Fruit fly (Drosophila melanogaster): ENCODE data around the gene hng3.

The hng3 gene

dm6 chr3L:755259-755658 is at the start of gene hng3:
Gene hng3, minus strand, starts transcription at chr3L:755489.
- no peak for TF ChIP-seq CG10669 (GFP tag; optimal IDR thresholded peaks at IDR 0.05)
- peak; percentile 46 for TF ChIP-seq Hr4 (GFP tag; optimal IDR thresholded peaks at IDR 0.05)
- peak; percentile 6 for TF ChIP-seq acj6 (GFP tag; optimal IDR thresholded peaks at IDR 0.05)
- TF ChIP-seq eg (GFP tag; IDR thresholded peaks at IDR 0.05), result peak; percentile 36; the same call in 1 of the 3 replicates
- peak; percentile 36 for TF ChIP-seq CG32006 (GFP tag; optimal IDR thresholded peaks at IDR 0.05)
- peak; percentile 37 for TF ChIP-seq CG4318 (GFP tag; optimal IDR thresholded peaks at IDR 0.05)
- no peak for TF ChIP-seq CG34406 (GFP tag; optimal IDR thresholded peaks at IDR 0.05)
- peak; percentile 3 for TF ChIP-seq CG6276 (GFP tag; optimal IDR thresholded peaks at IDR 0.05)

dm6 chr3L:804557-805260 is 49.4 kb upstream of the hng3 start:
- TF ChIP-seq CG16779 (tag; optimal IDR thresholded peaks at IDR 0.05) (no peak), Ets96B (tag; optimal IDR thresholded peaks at IDR 0.05) (peak; percentile 43), Lpt (GFP tag; optimal IDR thresholded peaks at IDR 0.05) (no peak), Sox102F (GFP tag; optimal IDR thresholded peaks at IDR 0.05) (peak; percentile 65), svp (GFP tag) (peak; percentile 79), CG8119 (GFP tag; IDR thresholded peaks at IDR 0.05) (0 out of 3 replicates have a peak, but pooled peaks have one; percentile 31), lz (GFP tag; optimal IDR thresholded peaks at IDR 0.05) (peak; percentile 45), fd59A (GFP tag; optimal IDR thresholded peaks at IDR 0.05) (no peak), OdsH (GFP tag; optimal IDR thresholded peaks at IDR 0.05) (peak; percentile 37), spab (GFP tag; optimal IDR thresholded peaks at IDR 0.05) (peak; percentile 23), Met (GFP tag; optimal IDR thresholded peaks at IDR 0.05) (peak; percentile 61), fd85E (GFP tag; optimal IDR thresholded peaks at IDR 0.05) (no peak), CG6792 (GFP tag; optimal IDR thresholded peaks at IDR 0.05) (peak; percentile 42), cyc (GFP tag; optimal IDR thresholded peaks at IDR 0.05) (no peak), CG11294 (GFP tag; IDR thresholded peaks at IDR 0.05) (no peak), CG7368 (GFP tag; optimal IDR thresholded peaks at IDR 0.05) (peak; percentile 18), CG6854 (GFP tag; optimal IDR thresholded peaks at IDR 0.05) (no peak), Hr38 (GFP tag; optimal IDR thresholded peaks at IDR 0.05) (no peak), ss (GFP tag; optimal IDR thresholded peaks at IDR 0.05) (peak in 1 of 2 experiments; percentile 2), CG11902 (GFP tag; optimal IDR thresholded peaks at IDR 0.05) (no peak), Eip78C (GFP tag) (peak; percentile 80), acj6 (GFP tag; optimal IDR thresholded peaks at IDR 0.05) (peak; percentile 52), Sox14 (GFP tag; optimal IDR thresholded peaks at IDR 0.05) (peak; percentile 42), CG3032 (tag; optimal IDR thresholded peaks at IDR 0.05) (no peak), achi (GFP tag; optimal IDR thresholded peaks at IDR 0.05) (peak; percentile 37), CG8319 (GFP tag; optimal IDR thresholded peaks at IDR 0.05) (no peak), Eip75B (GFP tag; optimal IDR thresholded peaks at IDR 0.05) (peak; percentile 37), CG1621 (tag; optimal IDR thresholded peaks at IDR 0.05) (peak; percentile 31), topi (GFP tag; optimal IDR thresholded peaks at IDR 0.05) (peak; percentile 45), CG10669 (GFP tag; optimal IDR thresholded peaks at IDR 0.05) (peak; percentile 47), salr (GFP tag; optimal IDR thresholded peaks at IDR 0.05) (no peak), CG6163 (GFP tag; IDR thresholded peaks at IDR 0.05) (peak; percentile 62; the same call in 2 of the 3 replicates), CG34406 (GFP tag; optimal IDR thresholded peaks at IDR 0.05) (peak; percentile 15), CG6808 (GFP tag; optimal IDR thresholded peaks at IDR 0.05) (peak; percentile 5), eg (GFP tag; IDR thresholded peaks at IDR 0.05) (no peak), Gug (GFP tag; IDR thresholded peaks at IDR 0.05) (no peak), Hr4 (GFP tag; optimal IDR thresholded peaks at IDR 0.05) (peak; percentile 36), Sox15 (GFP tag; optimal IDR thresholded peaks at IDR 0.05) (no peak), CG32006 (GFP tag; optimal IDR thresholded peaks at IDR 0.05) (peak; percentile 33), net (GFP tag; optimal IDR thresholded peaks at IDR 0.05) (peak; percentile 22), CG9139 (GFP tag; optimal IDR thresholded peaks at IDR 0.05) (no peak), fkh (GFP tag; optimal IDR thresholded peaks at IDR 0.05) (no peak), vri (GFP tag; optimal IDR thresholded peaks at IDR 0.05) (peak; percentile 38), Hr39 (GFP tag; optimal IDR thresholded peaks at IDR 0.05) (peak; percentile 41), CG8632 (GFP tag; optimal IDR thresholded peaks at IDR 0.05) (peak; percentile 18), esn (GFP tag; optimal IDR thresholded peaks at IDR 0.05) (peak; percentile 59)

Measured in whole organism, prepupa.